Worm (Caenorhabditis elegans): Measurements from ENCODE around the gene K07B1.7.
"Not testable (repeated sequence)": the region's sequence is repeated elsewhere in the genome, so short reads cannot be mapped to it uniquely, and the experiment has no call there.

K07B1.7 gene

ce11 chrV:9381846-9382363 is 35.1 kb upstream of the K07B1.7 start, which contains the start of gene E02C12.12:
E02C12.12 (minus strand) TSS chrV:9382313.
- TF ChIP-seq hmg-4 (GFP tag; optimal IDR thresholded peaks at IDR 0.05) (no peak), scrt-1 (GFP tag; IDR thresholded peaks at IDR 0.05) (no peak), pes-1 (GFP tag; IDR thresholded peaks at IDR 0.05) (no peak), flt-1 (GFP tag; IDR thresholded peaks at IDR 0.05) (no peak), hmbx-1 (tag; optimal IDR thresholded peaks at IDR 0.05) (no peak)

ce11 chrV:9379808-9380207 is 33.0 kb upstream of the K07B1.7 start, which contains the start of gene E02C12.11:
E02C12.11 (minus strand) TSS chrV:9379908.
- TF ChIP-seq flt-1 (GFP tag; IDR thresholded peaks at IDR 0.05); tbx-11 (GFP tag; IDR thresholded peaks at IDR 0.05); ceh-13 (GFP tag; optimal IDR thresholded peaks at IDR 0.05): not testable (repeated sequence)

ce11 chrV:9378335-9378734 is 31.6 kb upstream of the K07B1.7 start, which contains the start of gene E02C12.10:
E02C12.10 (minus strand) TSS chrV:9378409.
- no peak for TF ChIP-seq pes-1 (GFP tag; IDR thresholded peaks at IDR 0.05)
- no peak for TF ChIP-seq ceh-36 (tag; optimal IDR thresholded peaks at IDR 0.05)
- no peak for TF ChIP-seq hmbx-1 (tag; optimal IDR thresholded peaks at IDR 0.05)
- TF ChIP-seq ets-7 (tag; optimal IDR thresholded peaks at IDR 0.05), result no peak
- TF ChIP-seq F13C5.2 (tag; optimal IDR thresholded peaks at IDR 0.05), result no peak
- no peak for TF ChIP-seq B0310.2 (tag; optimal IDR thresholded peaks at IDR 0.05)
- TF ChIP-seq sea-1 (GFP tag; conservative IDR thresholded peaks at IDR 0.05), result no peak
- no peak for TF ChIP-seq ceh-13 (GFP tag; optimal IDR thresholded peaks at IDR 0.05)
- TF ChIP-seq aly-1 (tag; optimal IDR thresholded peaks at IDR 0.05), result no peak
- no peak for TF ChIP-seq tra-4 (tag; optimal IDR thresholded peaks at IDR 0.05)
- TF ChIP-seq ama-1 (optimal IDR thresholded peaks at IDR 0.05), result no peak
- TF ChIP-seq hnd-1 (tag; optimal IDR thresholded peaks at IDR 0.05), result no peak
- no peak for TF ChIP-seq tbx-37 (GFP tag; conservative IDR thresholded peaks at IDR 0.05)
- no peak for TF ChIP-seq flt-1 (GFP tag; IDR thresholded peaks at IDR 0.05)
- TF ChIP-seq scrt-1 (GFP tag; IDR thresholded peaks at IDR 0.05), result no peak

DNA sequence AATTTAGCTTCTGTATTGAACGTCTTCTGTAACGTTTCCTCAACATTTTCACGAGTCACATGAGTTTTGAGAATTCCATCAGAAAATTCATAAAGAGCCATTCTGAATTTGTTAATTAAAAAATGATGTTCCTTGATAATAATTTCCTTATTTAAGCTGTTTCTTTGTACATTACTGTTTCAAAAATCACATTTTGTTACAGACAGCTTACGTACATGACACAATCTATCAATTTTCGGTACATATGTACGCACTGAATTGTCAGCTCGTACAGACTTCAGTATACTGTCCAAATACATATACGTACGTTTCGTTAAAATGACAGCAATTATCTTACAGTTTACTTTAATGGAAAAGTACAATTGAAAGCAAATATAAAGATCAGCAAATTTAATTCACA is 29.7 kb upstream of the K07B1.7 start, which contains the start of gene E02C12.19:
E02C12.19 (minus strand) TSS at position 101 of the 400 bp plus-strand sequence.
- TF ChIP-seq B0310.2 (tag; optimal IDR thresholded peaks at IDR 0.05), result no peak
- no peak for TF ChIP-seq tbx-37 (GFP tag; conservative IDR thresholded peaks at IDR 0.05)
- no peak for TF ChIP-seq F13C5.2 (tag; optimal IDR thresholded peaks at IDR 0.05)
- TF ChIP-seq flt-1 (GFP tag; IDR thresholded peaks at IDR 0.05), result no peak
- TF ChIP-seq scrt-1 (GFP tag; IDR thresholded peaks at IDR 0.05), result no peak
- TF ChIP-seq aly-1 (tag; optimal IDR thresholded peaks at IDR 0.05), result no peak
- no peak for TF ChIP-seq tbx-11 (GFP tag; IDR thresholded peaks at IDR 0.05)
- TF ChIP-seq hnd-1 (tag; optimal IDR thresholded peaks at IDR 0.05), result no peak
- no peak for TF ChIP-seq ceh-36 (tag; optimal IDR thresholded peaks at IDR 0.05)
- no peak for TF ChIP-seq tra-4 (tag; optimal IDR thresholded peaks at IDR 0.05)
- no peak for TF ChIP-seq ceh-13 (GFP tag; optimal IDR thresholded peaks at IDR 0.05)
- no peak for TF ChIP-seq ama-1 (optimal IDR thresholded peaks at IDR 0.05)
- TF ChIP-seq hmg-4 (GFP tag; optimal IDR thresholded peaks at IDR 0.05), result no peak
- TF ChIP-seq sea-1 (GFP tag; conservative IDR thresholded peaks at IDR 0.05), result no peak
- TF ChIP-seq pes-1 (GFP tag; IDR thresholded peaks at IDR 0.05), result no peak
- no peak for TF ChIP-seq hmbx-1 (tag; optimal IDR thresholded peaks at IDR 0.05)
- TF ChIP-seq ets-7 (tag; optimal IDR thresholded peaks at IDR 0.05), result no peak

DNA sequence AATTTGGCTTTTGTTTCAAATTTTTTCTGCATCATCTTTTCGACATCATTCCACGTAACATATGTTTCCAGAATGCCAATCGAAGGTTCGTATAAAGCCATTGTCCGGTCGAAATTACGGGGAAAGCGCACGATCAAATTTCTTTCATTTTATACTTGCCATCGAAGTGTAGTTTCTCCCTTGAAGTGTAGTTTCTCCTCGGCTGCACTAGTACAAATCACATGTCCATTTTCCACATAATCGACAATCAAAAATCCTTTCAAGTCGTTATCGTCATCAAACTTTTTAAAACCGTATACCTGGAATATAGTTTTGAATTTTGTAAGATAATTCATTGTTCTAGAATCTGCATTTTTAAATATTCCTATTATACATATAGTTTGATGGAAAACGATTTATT is 28.6 kb upstream of the K07B1.7 start, which contains the start of gene E02C12.9:
E02C12.9 (minus strand) TSS at position 101 of the 400 bp plus-strand sequence.
- TF ChIP-seq B0310.2 (tag; optimal IDR thresholded peaks at IDR 0.05) (no peak), aly-1 (tag; optimal IDR thresholded peaks at IDR 0.05) (no peak), sea-1 (GFP tag; conservative IDR thresholded peaks at IDR 0.05) (no peak), hmbx-1 (tag; optimal IDR thresholded peaks at IDR 0.05) (no peak), ama-1 (optimal IDR thresholded peaks at IDR 0.05) (no peak), tra-4 (tag; optimal IDR thresholded peaks at IDR 0.05) (no peak), tbx-37 (GFP tag; conservative IDR thresholded peaks at IDR 0.05) (no peak), ceh-13 (GFP tag; optimal IDR thresholded peaks at IDR 0.05) (no peak), F13C5.2 (tag; optimal IDR thresholded peaks at IDR 0.05) (no peak), ets-7 (tag; optimal IDR thresholded peaks at IDR 0.05) (no peak), ceh-36 (tag; optimal IDR thresholded peaks at IDR 0.05) (no peak), tbx-11 (GFP tag; IDR thresholded peaks at IDR 0.05) (no peak), flt-1 (GFP tag; IDR thresholded peaks at IDR 0.05) (no peak), hnd-1 (tag; optimal IDR thresholded peaks at IDR 0.05) (no peak), hmg-4 (GFP tag; optimal IDR thresholded peaks at IDR 0.05) (no peak), pes-1 (GFP tag; IDR thresholded peaks at IDR 0.05) (no peak), scrt-1 (GFP tag; IDR thresholded peaks at IDR 0.05) (no peak)

DNA sequence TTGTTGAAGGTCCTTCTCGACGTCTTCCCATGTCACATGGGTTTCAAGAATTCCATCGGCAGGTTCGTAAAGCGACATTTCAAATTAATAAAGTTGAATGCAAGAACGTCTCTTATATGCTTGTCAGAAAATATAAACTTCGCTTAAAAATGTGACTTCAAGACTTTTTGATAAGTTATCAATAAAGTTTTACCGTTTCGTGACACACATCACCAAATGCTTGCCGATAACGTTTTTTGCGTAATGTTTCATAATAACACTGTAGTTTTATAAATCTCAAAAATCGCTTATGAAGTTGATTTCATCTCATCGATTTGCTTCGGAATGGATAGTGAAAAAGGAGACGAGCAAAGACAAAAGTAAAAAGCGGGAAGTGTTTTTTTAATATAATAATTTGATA is 26.7 kb upstream of the K07B1.7 start, which contains the start of gene E02C12.8:
E02C12.8 (minus strand) TSS at position 141 of the 400 bp plus-strand sequence.
- TF ChIP-seq tra-4 (tag; optimal IDR thresholded peaks at IDR 0.05) (no peak), ceh-13 (GFP tag; optimal IDR thresholded peaks at IDR 0.05) (no peak), pes-1 (GFP tag; IDR thresholded peaks at IDR 0.05) (no peak), ceh-36 (tag; optimal IDR thresholded peaks at IDR 0.05) (no peak), F13C5.2 (tag; optimal IDR thresholded peaks at IDR 0.05) (no peak), ets-7 (tag; optimal IDR thresholded peaks at IDR 0.05) (no peak), sea-1 (GFP tag; conservative IDR thresholded peaks at IDR 0.05) (no peak)

DNA sequence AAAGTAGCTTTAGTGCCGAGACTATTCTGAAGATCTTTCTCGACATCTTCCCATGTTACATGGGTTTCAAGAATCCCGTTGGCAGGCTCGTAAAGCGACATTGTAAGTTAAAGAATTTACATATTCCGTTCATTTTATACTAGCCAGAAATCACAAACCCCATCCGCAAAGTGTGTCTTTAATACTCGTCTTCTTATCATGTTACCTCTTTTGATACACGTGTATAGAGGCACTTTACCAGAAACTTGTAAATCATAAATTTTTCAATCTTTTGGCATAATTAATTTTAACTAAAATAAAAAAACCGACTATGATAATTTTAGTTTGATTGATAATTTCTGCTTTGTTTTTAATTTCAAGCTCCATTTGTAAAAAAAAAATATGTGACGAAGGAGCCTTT is 24.2 kb upstream of the K07B1.7 start, which contains the start of gene E02C12.6:
E02C12.6 (minus strand) TSS at position 101 of the 400 bp plus-strand sequence.
- TF ChIP-seq hnd-1 (tag; optimal IDR thresholded peaks at IDR 0.05) (no peak), ets-7 (tag; optimal IDR thresholded peaks at IDR 0.05) (no peak), F13C5.2 (tag; optimal IDR thresholded peaks at IDR 0.05) (no peak)

DNA sequence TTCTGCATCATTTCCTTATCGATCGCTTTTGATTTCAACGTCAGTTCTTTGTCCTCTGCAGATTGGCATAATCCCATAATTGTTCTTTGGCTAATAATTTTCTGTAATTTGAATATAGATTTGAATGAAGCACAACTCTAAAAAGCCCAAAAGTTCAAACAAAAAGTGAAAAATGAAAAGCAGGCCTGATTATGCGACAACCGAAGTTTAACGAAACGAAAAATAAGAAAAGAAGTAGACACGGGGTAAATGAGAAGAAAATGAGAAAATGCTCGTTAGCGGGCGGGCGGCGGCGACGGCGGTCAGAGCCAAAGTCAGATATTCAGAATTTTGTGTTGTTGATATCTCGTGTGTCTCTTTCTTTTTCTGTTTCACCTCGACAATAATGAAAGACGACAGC is 12.9 kb upstream of the K07B1.7 start, which contains the start of gene gpa-3:
gpa-3 (minus strand) TSS at position 101 of the 400 bp plus-strand sequence.
- TF ChIP-seq ceh-13 (GFP tag; optimal IDR thresholded peaks at IDR 0.05) (no peak), tra-4 (tag; optimal IDR thresholded peaks at IDR 0.05) (no peak), aly-1 (tag; optimal IDR thresholded peaks at IDR 0.05) (no peak), sea-1 (GFP tag; conservative IDR thresholded peaks at IDR 0.05) (no peak), flt-1 (GFP tag; IDR thresholded peaks at IDR 0.05) (no peak), F13C5.2 (tag; optimal IDR thresholded peaks at IDR 0.05) (no peak)
